Worm (Caenorhabditis elegans): Measurements from ENCODE around the gene F40G9.15.

F40G9.15 gene

ce11 chrIII:154168-154567 is 28.0 kb upstream of the F40G9.15 start (continued):
- TF ChIP-seq mxl-2 (GFP tag; conservative IDR thresholded peaks at IDR 0.05) (no peak), unc-62 (GFP tag; optimal IDR thresholded peaks at IDR 0.05 in 1 of 2) (no peak), unc-62 (tag; optimal IDR thresholded peaks at IDR 0.05) (no peak), php-3 (GFP tag; IDR thresholded peaks at IDR 0.05) (peak; percentile 94), hlh-11 (tag; optimal IDR thresholded peaks at IDR 0.05) (peak; percentile 92), daf-16 (GFP tag; optimal IDR thresholded peaks at IDR 0.05) (peak in 1 of 2 experiments; percentile 49), daf-16 (tag; optimal IDR thresholded peaks at IDR 0.05) (peak; percentile 86), madf-9 (GFP tag; conservative IDR thresholded peaks at IDR 0.05) (no peak), ceh-32 (tag; optimal IDR thresholded peaks at IDR 0.05; ENCODE audit: poor library complexity) (no peak)

ce11 chrIII:156645-157044 is 25.5 kb upstream of the F40G9.15 start, which contains the start of the genes zig-13 and ver-1:
Gene zig-13, minus strand, starts transcription at chrIII:156745.
Gene ver-1, plus strand, starts transcription at chrIII:156824.
- no peak for TF ChIP-seq nhr-28 (tag; optimal IDR thresholded peaks at IDR 0.05)
- no peak for TF ChIP-seq arid-1 (GFP tag; conservative IDR thresholded peaks at IDR 0.05)

ce11 chrIII:157980-158379 is 24.2 kb upstream of the F40G9.15 start:
- TF ChIP-seq lim-7 (GFP tag; IDR thresholded peaks at IDR 0.05) (no peak), nhr-28 (tag; optimal IDR thresholded peaks at IDR 0.05) (no peak), pha-4 (GFP tag; IDR thresholded peaks at IDR 0.05) (no peak), pha-4 (tag; optimal IDR thresholded peaks at IDR 0.05) (no peak), T20F7.1 (GFP tag; optimal IDR thresholded peaks at IDR 0.05) (no peak), ceh-82 (tag; optimal IDR thresholded peaks at IDR 0.05) (no peak), snpc-4 (tag; optimal IDR thresholded peaks at IDR 0.05) (no peak), arid-1 (GFP tag; conservative IDR thresholded peaks at IDR 0.05) (no peak), R02D3.7 (tag; optimal IDR thresholded peaks at IDR 0.05) (no peak), madf-5 (GFP tag; IDR thresholded peaks at IDR 0.05) (no peak), nhr-25 (tag; optimal IDR thresholded peaks at IDR 0.05; ENCODE audit: borderline replicate concordance, insufficient read depth) (no peak), Y48G9A.11 (GFP tag; IDR thresholded peaks at IDR 0.05) (no peak), nhr-237 (tag; optimal IDR thresholded peaks at IDR 0.05) (no peak), set-16 (GFP tag; IDR thresholded peaks at IDR 0.05) (peak; percentile 78), aha-1 (tag) (peak; percentile 17), egl-27 (tag; optimal IDR thresholded peaks at IDR 0.05) (no peak)

ce11 chrIII:159149-159548 is 23.0 kb upstream of the F40G9.15 start:
- TF ChIP-seq zip-11 (GFP tag; IDR thresholded peaks at IDR 0.05) (no peak), nhr-6 (tag; optimal IDR thresholded peaks at IDR 0.05) (no peak), unc-62 (GFP tag; optimal IDR thresholded peaks at IDR 0.05 in 1 of 2) (peak in 1 of 2 experiments; percentile 90), unc-62 (tag; optimal IDR thresholded peaks at IDR 0.05) (no peak), ctbp-1 (GFP tag; IDR thresholded peaks at IDR 0.05) (no peak)

ce11 chrIII:159665-160064 is 22.5 kb upstream of the F40G9.15 start:
- TF ChIP-seq daf-8 (GFP tag; IDR thresholded peaks at IDR 0.05) (0 out of 2 replicates have a peak, but pooled peaks have one; percentile 9), daf-16 (GFP tag; optimal IDR thresholded peaks at IDR 0.05) (no peak), daf-16 (tag; optimal IDR thresholded peaks at IDR 0.05) (no peak), unc-62 (GFP tag; optimal IDR thresholded peaks at IDR 0.05 in 1 of 2) (peak in 1 of 2 experiments; percentile 75), unc-62 (tag; optimal IDR thresholded peaks at IDR 0.05) (no peak), R02D3.7 (tag; optimal IDR thresholded peaks at IDR 0.05) (no peak), ceh-28 (tag; optimal IDR thresholded peaks at IDR 0.05) (no peak), madf-5 (GFP tag; IDR thresholded peaks at IDR 0.05) (0 out of 4 replicates have a peak, but pooled peaks of 1 of the 2 experiments have one; percentile 35), lin-1 (GFP tag; IDR thresholded peaks at IDR 0.05) (no peak), egl-43 (GFP tag; IDR thresholded peaks at IDR 0.05) (peak; percentile 40; the same call in 1 of the 2 replicates), dpl-1 (GFP tag; optimal IDR thresholded peaks at IDR 0.05) (no peak), fkh-10 (GFP tag; optimal IDR thresholded peaks at IDR 0.05) (no peak), F49E8.2 (tag; optimal IDR thresholded peaks at IDR 0.05; ENCODE audit: borderline replicate concordance) (no peak), dmd-8 (GFP tag; IDR thresholded peaks at IDR 0.05) (peak; percentile 10; the same call in 1 of the 2 replicates), zip-2 (tag; optimal IDR thresholded peaks at IDR 0.05) (no peak), ama-1 (optimal IDR thresholded peaks at IDR 0.05) (no peak), set-16 (GFP tag; IDR thresholded peaks at IDR 0.05) (peak; percentile 26; the same call in 1 of the 2 replicates), aha-1 (tag) (peak; percentile 95), daf-19 (GFP tag; conservative IDR thresholded peaks at IDR 0.05) (no peak), sdz-12 (GFP tag; optimal IDR thresholded peaks at IDR 0.05) (no peak)
